Fruit fly (Drosophila melanogaster): ENCODE results near the gene PLCXD.
A peak's percentile ranks its signal among the peaks of the same experiment; 100 is the strongest.

The PLCXD gene

dm6 chr2L:12010100-12010876, 38.9 kb upstream of the PLCXD start:
- TF ChIP-seq CG7101 (tag; optimal IDR thresholded peaks at IDR 0.05) (peak; percentile 33), CG11617 (GFP tag; optimal IDR thresholded peaks at IDR 0.05) (peak; percentile 50), CG7045 (GFP tag; optimal IDR thresholded peaks at IDR 0.05) (no peak), CG12768 (GFP tag; optimal IDR thresholded peaks at IDR 0.05) (peak; percentile 88), Hr96 (GFP tag; optimal IDR thresholded peaks at IDR 0.05) (peak; percentile 65), Clk (GFP tag; optimal IDR thresholded peaks at IDR 0.05) (no peak), kay (GFP tag; ENCODE audit: borderline replicate concordance) (no peak), toe (GFP tag; optimal IDR thresholded peaks at IDR 0.05) (peak; percentile 46), Mnt (GFP tag; optimal IDR thresholded peaks at IDR 0.05) (peak; percentile 88), CG33017 (tag; optimal IDR thresholded peaks at IDR 0.05) (no peak), CG14711 (tag; optimal IDR thresholded peaks at IDR 0.05) (peak; percentile 59), pad (GFP tag; optimal IDR thresholded peaks at IDR 0.05) (peak; percentile 85), bab1 (GFP tag; optimal IDR thresholded peaks at IDR 0.05) (peak; percentile 54), ovo (GFP tag; optimal IDR thresholded peaks at IDR 0.05) (peak; percentile 99), tj (GFP tag; optimal IDR thresholded peaks at IDR 0.05) (peak; percentile 13), cic (GFP tag; optimal IDR thresholded peaks at IDR 0.05) (peak; percentile 89), Crg-1 (GFP tag; optimal IDR thresholded peaks at IDR 0.05) (peak; percentile 20)

dm6 chr2L:12010877-12011666, 38.1 kb upstream of the PLCXD start:
- TF ChIP-seq toe (GFP tag; optimal IDR thresholded peaks at IDR 0.05) (peak; percentile 88), CG33017 (tag; optimal IDR thresholded peaks at IDR 0.05) (peak; percentile 94), Hr96 (GFP tag; optimal IDR thresholded peaks at IDR 0.05) (peak; percentile 83), CG5204 (GFP tag; optimal IDR thresholded peaks at IDR 0.05) (peak; percentile 93), ovo (GFP tag; optimal IDR thresholded peaks at IDR 0.05) (peak; percentile 55), cnc (optimal IDR thresholded peaks at IDR 0.05) (peak; percentile 81 to 82), CG11617 (GFP tag; optimal IDR thresholded peaks at IDR 0.05) (peak; percentile 88), tj (GFP tag; optimal IDR thresholded peaks at IDR 0.05) (peak; percentile 62), pad (GFP tag; optimal IDR thresholded peaks at IDR 0.05) (peak; percentile 83), cic (GFP tag; optimal IDR thresholded peaks at IDR 0.05) (peak; percentile 33), CG7101 (tag; optimal IDR thresholded peaks at IDR 0.05) (peak; percentile 93), Mnt (GFP tag; optimal IDR thresholded peaks at IDR 0.05) (peak; percentile 66), Crg-1 (GFP tag; optimal IDR thresholded peaks at IDR 0.05) (peak; percentile 71), CG12768 (GFP tag; optimal IDR thresholded peaks at IDR 0.05) (peak; percentile 85), Clk (GFP tag; optimal IDR thresholded peaks at IDR 0.05) (peak; percentile 87), CG1620 (GFP tag; optimal IDR thresholded peaks at IDR 0.05) (peak; percentile 82), bab1 (GFP tag; optimal IDR thresholded peaks at IDR 0.05) (peak; percentile 81), CG14711 (tag; optimal IDR thresholded peaks at IDR 0.05) (peak; percentile 81), kay (GFP tag; ENCODE audit: borderline replicate concordance) (peak; percentile 99), CG7045 (GFP tag; optimal IDR thresholded peaks at IDR 0.05) (peak; percentile 89)

dm6 chr2L:12011682-12012655, 37.2 kb upstream of the PLCXD start:
- peak; percentile 72 for TF ChIP-seq tj (GFP tag; optimal IDR thresholded peaks at IDR 0.05)
- TF ChIP-seq kay (GFP tag; ENCODE audit: borderline replicate concordance) = peak; percentile 95
- TF ChIP-seq pad (GFP tag; optimal IDR thresholded peaks at IDR 0.05) = peak; percentile 48
- TF ChIP-seq CG5204 (GFP tag; optimal IDR thresholded peaks at IDR 0.05) = peak; percentile 10
- peak; percentile 57 for TF ChIP-seq toe (GFP tag; optimal IDR thresholded peaks at IDR 0.05)
- TF ChIP-seq cic (GFP tag; optimal IDR thresholded peaks at IDR 0.05) = peak; percentile 72
- no peak for TF ChIP-seq CG1620 (GFP tag; optimal IDR thresholded peaks at IDR 0.05)
- TF ChIP-seq bab1 (GFP tag; optimal IDR thresholded peaks at IDR 0.05) = peak; percentile 52
- TF ChIP-seq CG7101 (tag; optimal IDR thresholded peaks at IDR 0.05) = peak; percentile 57
- TF ChIP-seq Clk (GFP tag; optimal IDR thresholded peaks at IDR 0.05) = no peak
- TF ChIP-seq CG11617 (GFP tag; optimal IDR thresholded peaks at IDR 0.05) = peak; percentile 93
- TF ChIP-seq Mnt (GFP tag; optimal IDR thresholded peaks at IDR 0.05) = peak; percentile 87
- TF ChIP-seq CG14711 (tag; optimal IDR thresholded peaks at IDR 0.05) = peak; percentile 100
- peak; percentile 69 for TF ChIP-seq Hr96 (GFP tag; optimal IDR thresholded peaks at IDR 0.05)
- no peak for TF ChIP-seq CG33017 (tag; optimal IDR thresholded peaks at IDR 0.05)
- TF ChIP-seq CG12768 (GFP tag; optimal IDR thresholded peaks at IDR 0.05) = peak; percentile 94
- no peak for TF ChIP-seq Crg-1 (GFP tag; optimal IDR thresholded peaks at IDR 0.05)
- TF ChIP-seq CG7045 (GFP tag; optimal IDR thresholded peaks at IDR 0.05) = peak; percentile 73
- no peak for TF ChIP-seq cnc (optimal IDR thresholded peaks at IDR 0.05)
- peak; percentile 35 for TF ChIP-seq ovo (GFP tag; optimal IDR thresholded peaks at IDR 0.05)

dm6 chr2L:12013243-12013642, 36.0 kb upstream of the PLCXD start:
- TF ChIP-seq ovo (GFP tag; optimal IDR thresholded peaks at IDR 0.05) = no peak
- TF ChIP-seq pad (GFP tag; optimal IDR thresholded peaks at IDR 0.05) = no peak
- TF ChIP-seq Clk (GFP tag; optimal IDR thresholded peaks at IDR 0.05) = no peak
- TF ChIP-seq Crg-1 (GFP tag; optimal IDR thresholded peaks at IDR 0.05) = no peak
- no peak for TF ChIP-seq CG14711 (tag; optimal IDR thresholded peaks at IDR 0.05)
- no peak for TF ChIP-seq toe (GFP tag; optimal IDR thresholded peaks at IDR 0.05)
- no peak for TF ChIP-seq tj (GFP tag; optimal IDR thresholded peaks at IDR 0.05)
- TF ChIP-seq CG1620 (GFP tag; optimal IDR thresholded peaks at IDR 0.05) = no peak
- no peak for TF ChIP-seq CG7101 (tag; optimal IDR thresholded peaks at IDR 0.05)
- no peak for TF ChIP-seq kay (GFP tag; ENCODE audit: borderline replicate concordance)
- TF ChIP-seq CG5204 (GFP tag; optimal IDR thresholded peaks at IDR 0.05) = no peak
